Worm (Caenorhabditis elegans) whole organism, young adult: ENCODE data around the gene K12H4.7.

Source experiments
- B0336.3 ChIP-seq: fragments of 200-800 bp; sonication (Bioruptor generic); IDR thresholded peaks from 2 replicates; pipeline ENCODE4 v1.3.6; 2022; ENCODE audit warnings: missing genetic modification characterization, missing compliant biosample characterization
- D2030.7 ChIP-seq: fragments of 200-800 bp; sonication (Bioruptor generic); IDR thresholded peaks from 2 replicates; pipeline ENCODE4 v1.3.6; 2022; ENCODE audit warnings: missing genetic modification reagents, missing genetic modification characterization, missing compliant biosample characterization
- F37B4.10 ChIP-seq: fragments of 200-800 bp; sonication (Bioruptor generic); IDR thresholded peaks from 2 replicates; pipeline ENCODE4 v1.3.6; 2022; ENCODE audit warnings: missing genetic modification characterization, missing compliant biosample characterization
- F49E8.2 ChIP-seq: sonication (generic microtip); optimal IDR thresholded peaks from 3 replicates; lab custom pipeline; 2017; ENCODE audit warnings: missing genetic modification characterization, mild to moderate bottlenecking, missing compliant biosample characterization, antibody characterized with exemption, moderate library complexity; ENCODE audit not compliant: insufficient read depth
- F52B5.7 ChIP-seq: sonication (generic microtip); optimal IDR thresholded peaks from 2 replicates; lab custom pipeline; 2016; ENCODE audit warnings: mild to moderate bottlenecking, missing genetic modification characterization, missing compliant biosample characterization
- F57A8.1 ChIP-seq: fragments of 200-800 bp; sonication (Bioruptor generic); optimal IDR thresholded peaks from 2 replicates; lab custom pipeline; 2018; ENCODE audit warnings: mild to moderate bottlenecking, missing genetic modification characterization, moderate library complexity, missing compliant biosample characterization
- K12H6.12 ChIP-seq: fragments of 200-800 bp; sonication (Bioruptor generic); optimal IDR thresholded peaks from 2 replicates; lab custom pipeline; 2018; ENCODE audit warnings: mild to moderate bottlenecking, missing genetic modification characterization, missing compliant biosample characterization
- T26A5.8 ChIP-seq: sonication (generic microtip); optimal IDR thresholded peaks from 2 replicates; lab custom pipeline; 2016; ENCODE audit warnings: missing genetic modification characterization, missing compliant biosample characterization
- Y56A3A.18 ChIP-seq: fragments of 200-800 bp; sonication (Bioruptor generic); IDR thresholded peaks from 2 replicates; pipeline ENCODE4 v1.3.6; 2022; ENCODE audit warnings: missing genetic modification reagents, missing genetic modification characterization, missing compliant biosample characterization
- ZK185.1 ChIP-seq: sonication (generic microtip); optimal IDR thresholded peaks from 2 replicates; lab custom pipeline; 2016; ENCODE audit warnings: mild to moderate bottlenecking, missing genetic modification characterization, missing compliant biosample characterization; ENCODE audit not compliant: poor library complexity, severe bottlenecking
- akir-1 ChIP-seq: fragments of 200-800 bp; sonication (Bioruptor generic); optimal IDR thresholded peaks from 2 replicates; lab custom pipeline; 2018; ENCODE audit warnings: mild to moderate bottlenecking, missing genetic modification characterization, moderate library complexity, missing compliant biosample characterization
- ama-1 ChIP-seq, 3 experiments: fragments of 150-350 bp in 1 of 3; sonication (generic microtip) in 2 of 3; optimal IDR thresholded peaks; 2 replicates each; lab custom pipeline; 2014 to 2018; ENCODE audit warnings: missing biosample characterization in 2 of 3, missing genetic modification characterization in 2 of 3, missing genetic modification reagents in 2 of 3
- aptf-3 ChIP-seq: fragments of 200-800 bp; sonication (Bioruptor generic); IDR thresholded peaks from 2 replicates; pipeline ENCODE4 v1.3.6; 2022; ENCODE audit warnings: missing genetic modification characterization, missing compliant biosample characterization
- atf-7 ChIP-seq: sonication (generic microtip); optimal IDR thresholded peaks from 2 replicates; lab custom pipeline; 2017; ENCODE audit warnings: mild to moderate bottlenecking, missing genetic modification characterization, missing compliant biosample characterization
- athp-1 ChIP-seq: sonication (generic microtip); optimal IDR thresholded peaks from 2 replicates; lab custom pipeline; 2017; ENCODE audit warnings: mild to moderate bottlenecking, missing genetic modification characterization, missing compliant biosample characterization
- attf-5 ChIP-seq: fragments of 200-800 bp; sonication (Bioruptor generic); optimal IDR thresholded peaks from 2 replicates; lab custom pipeline; 2018; ENCODE audit warnings: mild to moderate bottlenecking, missing genetic modification characterization, missing compliant biosample characterization
- attf-6 ChIP-seq: fragments of 200-800 bp; sonication (Bioruptor generic); IDR thresholded peaks from 2 replicates; pipeline ENCODE4 v1.3.6; 2022; ENCODE audit warnings: missing genetic modification reagents, missing genetic modification characterization, missing compliant biosample characterization
- cebp-2 ChIP-seq: fragments of 200-800 bp; sonication (Bioruptor generic); IDR thresholded peaks from 2 replicates; pipeline ENCODE4 v1.3.6; 2022; ENCODE audit warnings: missing genetic modification characterization, missing compliant biosample characterization
- ceh-58 ChIP-seq: fragments of 200-800 bp; sonication (Bioruptor generic); IDR thresholded peaks from 2 replicates; pipeline ENCODE4 v1.3.6; 2022; ENCODE audit warnings: missing genetic modification characterization, missing compliant biosample characterization
- ceh-79 ChIP-seq: sonication (generic microtip); optimal IDR thresholded peaks from 2 replicates; lab custom pipeline; 2017; ENCODE audit warnings: mild to moderate bottlenecking, missing genetic modification characterization, missing compliant biosample characterization
- ceh-91 ChIP-seq: fragments of 200-800 bp; sonication (Bioruptor generic); IDR thresholded peaks from 2 replicates; pipeline ENCODE4 v1.3.6; 2022; ENCODE audit warnings: missing genetic modification reagents, missing genetic modification characterization, missing compliant biosample characterization
- chd-7 ChIP-seq: sonication (generic microtip); optimal IDR thresholded peaks from 2 replicates; lab custom pipeline; 2016; ENCODE audit warnings: mild to moderate bottlenecking, missing genetic modification characterization, moderate library complexity, missing compliant biosample characterization
- dpff-1 ChIP-seq: sonication (generic microtip); optimal IDR thresholded peaks from 2 replicates; lab custom pipeline; 2017; ENCODE audit warnings: mild to moderate bottlenecking, missing genetic modification characterization, missing compliant biosample characterization
- dpl-1 ChIP-seq: fragments of 150-350 bp; optimal IDR thresholded peaks from 2 replicates; lab custom pipeline; 2014; ENCODE audit warnings: missing biosample characterization, missing genetic modification reagents, missing genetic modification characterization
- ets-4 ChIP-seq: fragments of 200-800 bp; sonication (Bioruptor generic); optimal IDR thresholded peaks from 2 replicates; lab custom pipeline; 2018; ENCODE audit warnings: mild to moderate bottlenecking, missing genetic modification characterization, missing compliant biosample characterization
- hlh-26 ChIP-seq: fragments of 200-800 bp; sonication (Bioruptor generic); conservative IDR thresholded peaks from 2 replicates; pipeline ENCODE4 v1.3.6; 2022; ENCODE audit warnings: missing genetic modification reagents, missing genetic modification characterization, missing compliant biosample characterization
- hmg-1.2 ChIP-seq: fragments of 200-800 bp; sonication (Bioruptor generic); IDR thresholded peaks from 2 replicates; pipeline ENCODE4 v1.3.6; 2022; ENCODE audit warnings: missing genetic modification reagents, missing genetic modification characterization, missing compliant biosample characterization
- hrde-1 ChIP-seq: sonication (generic microtip); optimal IDR thresholded peaks from 2 replicates; lab custom pipeline; 2016; ENCODE audit warnings: missing genetic modification characterization, mild to moderate bottlenecking, missing compliant biosample characterization, moderate library complexity, missing genotype, missing genetic modification reagents, borderline replicate concordance
- let-607 ChIP-seq, 2 experiments: fragments of 200-800 bp in 1 of 2; sonication (Bioruptor generic) in 1 of 2; sonication (generic microtip) in 1 of 2; optimal IDR thresholded peaks; 2 replicates each; lab custom pipeline; 2016 to 2018; ENCODE audit warnings: mild to moderate bottlenecking in 2 of 2, missing compliant biosample characterization in 2 of 2, missing genetic modification characterization in 2 of 2, moderate library complexity in 2 of 2, missing genotype in 1 of 2
- madf-10 ChIP-seq: sonication (generic microtip); optimal IDR thresholded peaks from 2 replicates; lab custom pipeline; 2016; ENCODE audit warnings: mild to moderate bottlenecking, missing genetic modification characterization, missing compliant biosample characterization
- madf-3 ChIP-seq: fragments of 200-800 bp; sonication (Bioruptor generic); IDR thresholded peaks from 2 replicates; pipeline ENCODE4 v1.3.6; 2022; ENCODE audit warnings: missing genetic modification reagents, missing genetic modification characterization, missing compliant biosample characterization
- madf-8 ChIP-seq: fragments of 200-800 bp; sonication (Bioruptor generic); conservative IDR thresholded peaks from 2 replicates; pipeline ENCODE4 v1.3.6; 2022; ENCODE audit warnings: missing genetic modification reagents, missing genetic modification characterization, missing compliant biosample characterization
- mcd-1 ChIP-seq: fragments of 200-800 bp; sonication (Bioruptor generic); IDR thresholded peaks from 2 replicates; pipeline ENCODE4 v1.3.6; 2022; ENCODE audit warnings: missing genetic modification reagents, missing genetic modification characterization, missing compliant biosample characterization
- mel-28 ChIP-seq: sonication (generic microtip); optimal IDR thresholded peaks from 2 replicates; lab custom pipeline; 2016; ENCODE audit warnings: borderline replicate concordance, mild to moderate bottlenecking, missing genetic modification characterization, missing compliant biosample characterization
- nhr-120 ChIP-seq: fragments of 200-800 bp; sonication (Bioruptor generic); IDR thresholded peaks from 2 replicates; pipeline ENCODE4 v1.3.6; 2022; ENCODE audit warnings: missing genetic modification characterization, missing compliant biosample characterization
- nhr-27 ChIP-seq: fragments of 200-800 bp; sonication (Bioruptor generic); optimal IDR thresholded peaks from 2 replicates; lab custom pipeline; 2018; ENCODE audit warnings: mild to moderate bottlenecking, missing genetic modification characterization, moderate library complexity, missing compliant biosample characterization
- nhr-80 ChIP-seq: sonication (generic microtip); optimal IDR thresholded peaks from 2 replicates; lab custom pipeline; 2016; ENCODE audit warnings: missing genetic modification characterization, missing compliant biosample characterization
- pha-4 ChIP-seq: fragments of 150-350 bp; sonication (generic microtip); optimal IDR thresholded peaks from 2 replicates; lab custom pipeline; 2014; ENCODE audit warnings: missing biosample characterization, missing genetic modification reagents, missing genetic modification characterization
- repo-1 ChIP-seq: sonication (generic microtip); optimal IDR thresholded peaks from 2 replicates; lab custom pipeline; 2017; ENCODE audit warnings: mild to moderate bottlenecking, missing genetic modification characterization, missing compliant biosample characterization
- sdz-38 ChIP-seq: sonication (generic microtip); optimal IDR thresholded peaks from 2 replicates; lab custom pipeline; 2016; ENCODE audit warnings: missing genotype, missing genetic modification characterization, missing compliant biosample characterization
- snpc-1.1 ChIP-seq: sonication (generic microtip); optimal IDR thresholded peaks from 2 replicates; lab custom pipeline; 2017; ENCODE audit warnings: missing genetic modification characterization, mild to moderate bottlenecking, missing compliant biosample characterization, antibody characterized with exemption, moderate library complexity, missing genotype, missing genetic modification reagents; ENCODE audit not compliant: insufficient read depth
- somi-1 ChIP-seq: fragments of 200-800 bp; sonication (Bioruptor generic); optimal IDR thresholded peaks from 2 replicates; lab custom pipeline; 2018; ENCODE audit warnings: mild to moderate bottlenecking, missing genetic modification characterization, missing compliant biosample characterization
- sptf-2 ChIP-seq: fragments of 200-800 bp; sonication (Bioruptor generic); optimal IDR thresholded peaks from 2 replicates; lab custom pipeline; 2018; ENCODE audit warnings: mild to moderate bottlenecking, missing genetic modification characterization, missing compliant biosample characterization
- zim-3 ChIP-seq: sonication (generic microtip); optimal IDR thresholded peaks from 2 replicates; lab custom pipeline; 2017; ENCODE audit warnings: mild to moderate bottlenecking, missing genetic modification characterization, moderate library complexity, missing compliant biosample characterization
- ztf-22 ChIP-seq: fragments of 200-800 bp; sonication (Bioruptor generic); optimal IDR thresholded peaks from 2 replicates; lab custom pipeline; 2018; ENCODE audit warnings: mild to moderate bottlenecking, missing genetic modification characterization, moderate library complexity, missing compliant biosample characterization
- ztf-25 ChIP-seq: fragments of 200-800 bp; sonication (Bioruptor generic); IDR thresholded peaks from 2 replicates; pipeline ENCODE4 v1.3.6; 2022; ENCODE audit warnings: missing genetic modification reagents, missing genetic modification characterization, missing compliant biosample characterization
- ztf-28 ChIP-seq: fragments of 200-800 bp; sonication (Bioruptor generic); IDR thresholded peaks from 2 replicates; pipeline ENCODE4 v1.3.6; 2022; ENCODE audit warnings: missing genetic modification reagents, missing genetic modification characterization, missing compliant biosample characterization
- ztf-6 ChIP-seq: fragments of 200-800 bp; sonication (Bioruptor generic); IDR thresholded peaks from 2 replicates; pipeline ENCODE4 v1.3.6; 2022; ENCODE audit warnings: missing genetic modification reagents, missing genetic modification characterization, missing compliant biosample characterization

Gene K12H4.7

DNA sequence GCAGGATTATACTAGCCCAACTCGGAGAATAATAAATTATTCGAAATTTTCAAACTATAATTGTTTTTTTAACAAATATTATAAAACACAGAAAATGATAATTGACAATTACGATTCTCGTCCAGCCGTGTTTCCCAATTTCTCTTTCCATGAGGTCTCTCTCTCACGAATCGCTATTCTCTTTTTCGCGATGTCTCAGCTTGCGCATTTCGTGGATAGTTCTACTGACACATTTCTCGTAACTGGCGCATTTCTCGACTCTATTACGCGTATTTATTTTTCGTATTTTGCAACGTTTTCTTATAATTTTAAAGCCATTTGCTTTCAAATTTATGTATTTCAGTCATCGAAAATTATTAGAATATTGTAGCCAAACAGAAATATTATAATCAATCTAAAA is 7.1 kb downstream of the K12H4.7 start (continued):
- peak; percentile 99 for TF ChIP-seq nhr-80 (tag; lab: Kevin White, UChicago)
- peak; percentile 88 for TF ChIP-seq hmg-1.2 (GFP tag; lab: Robert Waterston, UW)
- TF ChIP-seq nhr-120 (GFP tag; lab: Robert Waterston, UW) = 0 out of 2 replicates have a peak, but pooled peaks have one; percentile 49
- 0 out of 2 replicates have a peak, but pooled peaks have one; percentile 58 for TF ChIP-seq Y56A3A.18 (GFP tag; lab: Robert Waterston, UW)
- TF ChIP-seq madf-8 (GFP tag; lab: Robert Waterston, UW) = peak; percentile 76
- peak; percentile 100 for TF ChIP-seq ztf-25 (GFP tag; lab: Robert Waterston, UW)
- peak; percentile 100 for TF ChIP-seq attf-5
- no peak for TF ChIP-seq atf-7 (tag; lab: Kevin White, UChicago)
- TF ChIP-seq B0336.3 (GFP tag; lab: Robert Waterston, UW) = peak; percentile 90; the same call in 1 of the 2 replicates
- TF ChIP-seq ets-4 (GFP tag; lab: Kevin White, UChicago) = peak; percentile 74
- no peak for TF ChIP-seq hlh-26 (GFP tag; lab: Robert Waterston, UW)
- TF ChIP-seq D2030.7 (GFP tag; lab: Robert Waterston, UW) = peak; percentile 97
- peak; percentile 55; the same call in 1 of the 2 replicates for TF ChIP-seq aptf-3 (GFP tag; lab: Robert Waterston, UW)
- TF ChIP-seq ama-1 (optimal IDR thresholded peaks at IDR 0.05; lab: Kevin White, UChicago) = no peak
- TF ChIP-seq ama-1 (GFP tag; optimal IDR thresholded peaks at IDR 0.05; lab: Kevin White, UChicago) = no peak
- peak; percentile 93 for TF ChIP-seq mcd-1 (GFP tag; lab: Robert Waterston, UW)
- TF ChIP-seq pha-4 = peak; percentile 95
- peak; percentile 99 for TF ChIP-seq K12H6.12
- peak; percentile 82 for TF ChIP-seq attf-6
- peak; percentile 78 for TF ChIP-seq snpc-1.1
- peak; percentile 97 for TF ChIP-seq F49E8.2
- no peak for TF ChIP-seq F52B5.7 (tag; lab: Kevin White, UChicago)
- peak; percentile 98 for TF ChIP-seq ZK185.1 (tag; lab: Kevin White, UChicago)
- no peak for TF ChIP-seq cebp-2 (GFP tag; lab: Robert Waterston, UW)
- TF ChIP-seq athp-1 (tag; lab: Kevin White, UChicago) = peak; percentile 98
- TF ChIP-seq T26A5.8 (tag; lab: Kevin White, UChicago) = no peak
- peak; percentile 88; the same call in 1 of the 2 replicates for TF ChIP-seq F37B4.10 (GFP tag; lab: Robert Waterston, UW)
- TF ChIP-seq ztf-22 (GFP tag; lab: Kevin White, UChicago) = peak; percentile 93
- peak; percentile 51 for TF ChIP-seq ceh-79
- no peak for TF ChIP-seq dpff-1
- no peak for TF ChIP-seq sdz-38 (tag; lab: Kevin White, UChicago)
- peak; percentile 95 for TF ChIP-seq akir-1
- TF ChIP-seq somi-1 (GFP tag; lab: Kevin White, UChicago) = peak; percentile 97
- peak; percentile 93 for TF ChIP-seq hrde-1 (tag; lab: Kevin White, UChicago)
- peak; percentile 95 for TF ChIP-seq chd-7 (tag; lab: Kevin White, UChicago)
- TF ChIP-seq nhr-27 (tag; lab: Kevin White, UChicago) = no peak
- peak; percentile 99 for TF ChIP-seq ztf-6 (GFP tag; lab: Robert Waterston, UW)
- peak; percentile 96 for TF ChIP-seq madf-3 (GFP tag; lab: Robert Waterston, UW)
- peak; percentile 100 for TF ChIP-seq ztf-28 (GFP tag; lab: Robert Waterston, UW)
- peak; percentile 97 for TF ChIP-seq madf-10 (tag; lab: Kevin White, UChicago)
- peak; percentile 96 for TF ChIP-seq sptf-2 (GFP tag; lab: Kevin White, UChicago)
- peak; percentile 99 for TF ChIP-seq zim-3
- TF ChIP-seq F57A8.1 (GFP tag; lab: Kevin White, UChicago) = no peak
- TF ChIP-seq mel-28 = peak; percentile 77
- TF ChIP-seq ceh-91 (GFP tag; lab: Robert Waterston, UW) = peak; percentile 93
- TF ChIP-seq dpl-1 (GFP tag; lab: Kevin White, UChicago) = peak; percentile 89
- peak; percentile 84 to 91 for TF ChIP-seq let-607 (tag; optimal IDR thresholded peaks at IDR 0.05; lab: Kevin White, UChicago)
- peak; percentile 2 for TF ChIP-seq repo-1
- no peak for TF ChIP-seq ceh-58 (GFP tag; lab: Robert Waterston, UW)
